Worm (Caenorhabditis elegans) whole organism, young adult: ENCODE data around the gene ZK632.11.

Source experiments
- B0035.1 ChIP-seq: sonication (generic microtip); optimal IDR thresholded peaks from 2 replicates; lab custom pipeline; 2016; ENCODE audit warnings: missing genetic modification characterization, mild to moderate bottlenecking, missing compliant biosample characterization, missing genotype, missing genetic modification reagents
- B0261.1 ChIP-seq: sonication (generic microtip); optimal IDR thresholded peaks from 2 replicates; lab custom pipeline; 2016; ENCODE audit warnings: mild to moderate bottlenecking, missing genetic modification characterization, moderate library complexity, missing compliant biosample characterization
- B0336.3 ChIP-seq: fragments of 200-800 bp; sonication (Bioruptor generic); IDR thresholded peaks from 2 replicates; pipeline ENCODE4 v1.3.6; 2022; ENCODE audit warnings: missing genetic modification characterization, missing compliant biosample characterization
- C17E4.6 ChIP-seq: fragments of 200-800 bp; sonication (Bioruptor generic); IDR thresholded peaks from 2 replicates; pipeline ENCODE4 v1.3.6; 2022; ENCODE audit warnings: missing genetic modification reagents, missing genetic modification characterization, missing compliant biosample characterization
- F10E7.11 ChIP-seq: sonication (generic microtip); optimal IDR thresholded peaks from 2 replicates; lab custom pipeline; 2017; ENCODE audit warnings: mild to moderate bottlenecking, missing genetic modification characterization, moderate library complexity, missing compliant biosample characterization
- F22D6.2 ChIP-seq: sonication (generic microtip); optimal IDR thresholded peaks from 2 replicates; lab custom pipeline; 2016; ENCODE audit warnings: mild to moderate bottlenecking, missing genetic modification characterization, missing compliant biosample characterization
- F37B4.10 ChIP-seq: fragments of 200-800 bp; sonication (Bioruptor generic); IDR thresholded peaks from 2 replicates; pipeline ENCODE4 v1.3.6; 2022; ENCODE audit warnings: missing genetic modification characterization, missing compliant biosample characterization
- F52B5.7 ChIP-seq: sonication (generic microtip); optimal IDR thresholded peaks from 2 replicates; lab custom pipeline; 2016; ENCODE audit warnings: mild to moderate bottlenecking, missing genetic modification characterization, missing compliant biosample characterization
- F55B11.4 ChIP-seq: sonication (generic microtip); optimal IDR thresholded peaks from 2 replicates; lab custom pipeline; 2016; ENCODE audit warnings: missing compliant biosample characterization, missing genetic modification characterization, borderline replicate concordance; ENCODE audit not compliant: insufficient read depth
- F57A8.1 ChIP-seq: fragments of 200-800 bp; sonication (Bioruptor generic); optimal IDR thresholded peaks from 2 replicates; lab custom pipeline; 2018; ENCODE audit warnings: mild to moderate bottlenecking, missing genetic modification characterization, moderate library complexity, missing compliant biosample characterization
- Y56A3A.18 ChIP-seq: fragments of 200-800 bp; sonication (Bioruptor generic); IDR thresholded peaks from 2 replicates; pipeline ENCODE4 v1.3.6; 2022; ENCODE audit warnings: missing genetic modification reagents, missing genetic modification characterization, missing compliant biosample characterization
- Y67H2A.10 ChIP-seq: fragments of 200-800 bp; sonication (Bioruptor generic); conservative IDR thresholded peaks from 2 replicates; pipeline ENCODE4 v1.3.6; 2022; ENCODE audit warnings: missing genetic modification reagents, missing genetic modification characterization, missing compliant biosample characterization
- Y95B8A.8 ChIP-seq: fragments of 200-800 bp; sonication (Bioruptor generic); IDR thresholded peaks from 2 replicates; pipeline ENCODE4 v1.3.6; 2022; ENCODE audit warnings: missing genetic modification reagents, missing genetic modification characterization, missing compliant biosample characterization
- aptf-3 ChIP-seq: fragments of 200-800 bp; sonication (Bioruptor generic); IDR thresholded peaks from 2 replicates; pipeline ENCODE4 v1.3.6; 2022; ENCODE audit warnings: missing genetic modification characterization, missing compliant biosample characterization
- athp-1 ChIP-seq: sonication (generic microtip); optimal IDR thresholded peaks from 2 replicates; lab custom pipeline; 2017; ENCODE audit warnings: mild to moderate bottlenecking, missing genetic modification characterization, missing compliant biosample characterization
- bed-2 ChIP-seq: fragments of 200-800 bp; sonication (Bioruptor generic); IDR thresholded peaks from 2 replicates; pipeline ENCODE4 v1.3.6; 2022; ENCODE audit warnings: missing genetic modification reagents, missing genetic modification characterization, missing compliant biosample characterization
- ceh-27 ChIP-seq: fragments of 200-800 bp; sonication (Bioruptor generic); optimal IDR thresholded peaks from 2 replicates; lab custom pipeline; 2018; ENCODE audit warnings: mild to moderate bottlenecking, missing genetic modification characterization, moderate library complexity, missing compliant biosample characterization
- ceh-79 ChIP-seq: sonication (generic microtip); optimal IDR thresholded peaks from 2 replicates; lab custom pipeline; 2017; ENCODE audit warnings: mild to moderate bottlenecking, missing genetic modification characterization, missing compliant biosample characterization
- die-1 ChIP-seq: sonication (generic microtip); optimal IDR thresholded peaks from 2 replicates; lab custom pipeline; 2016; ENCODE audit warnings: missing genotype, mild to moderate bottlenecking, missing genetic modification characterization, missing compliant biosample characterization
- efl-1 ChIP-seq: fragments of 150-350 bp; optimal IDR thresholded peaks from 2 replicates; lab custom pipeline; 2014; ENCODE audit warnings: missing biosample characterization, missing genetic modification reagents, missing genetic modification characterization
- egrh-3 ChIP-seq: fragments of 200-800 bp; sonication (Bioruptor generic); IDR thresholded peaks from 2 replicates; pipeline ENCODE4 v1.3.6; 2022; ENCODE audit warnings: missing genetic modification reagents, missing genetic modification characterization, missing compliant biosample characterization
- him-1 ChIP-seq: sonication (generic microtip); optimal IDR thresholded peaks from 2 replicates; lab custom pipeline; 2016; ENCODE audit warnings: missing genotype, missing genetic modification reagents, missing genetic modification characterization, missing compliant biosample characterization
- hlh-26 ChIP-seq: fragments of 200-800 bp; sonication (Bioruptor generic); conservative IDR thresholded peaks from 2 replicates; pipeline ENCODE4 v1.3.6; 2022; ENCODE audit warnings: missing genetic modification reagents, missing genetic modification characterization, missing compliant biosample characterization
- hmg-1.2 ChIP-seq: fragments of 200-800 bp; sonication (Bioruptor generic); IDR thresholded peaks from 2 replicates; pipeline ENCODE4 v1.3.6; 2022; ENCODE audit warnings: missing genetic modification reagents, missing genetic modification characterization, missing compliant biosample characterization
- let-526 ChIP-seq: fragments of 200-800 bp; sonication (Bioruptor generic); IDR thresholded peaks from 2 replicates; pipeline ENCODE4 v1.3.6; 2022; ENCODE audit warnings: missing genetic modification reagents, missing genetic modification characterization, missing compliant biosample characterization
- lin-35 ChIP-seq, 3 experiments: fragments of 150-350 bp in 2 of 3; sonication (generic microtip) in 1 of 3; optimal IDR thresholded peaks; 2 replicates each; lab custom pipeline; 2014 to 2018; ENCODE audit warnings: missing biosample characterization in 3 of 3, missing genetic modification characterization in 3 of 3, missing genetic modification reagents in 3 of 3
- lin-40 ChIP-seq: sonication (generic microtip); optimal IDR thresholded peaks from 2 replicates; lab custom pipeline; 2016; ENCODE audit warnings: missing genetic modification characterization, mild to moderate bottlenecking, missing compliant biosample characterization, missing genotype, missing genetic modification reagents
- lsl-1 ChIP-seq: fragments of 200-800 bp; sonication (Bioruptor generic); optimal IDR thresholded peaks from 2 replicates; lab custom pipeline; 2018; ENCODE audit warnings: mild to moderate bottlenecking, missing genetic modification characterization, moderate library complexity, missing compliant biosample characterization
- mxl-1 ChIP-seq: sonication (generic microtip); optimal IDR thresholded peaks from 2 replicates; lab custom pipeline; 2016; ENCODE audit warnings: missing genetic modification characterization, missing compliant biosample characterization
- nfyb-1 ChIP-seq: fragments of 200-800 bp; sonication (Bioruptor generic); IDR thresholded peaks from 2 replicates; pipeline ENCODE4 v1.3.6; 2022; ENCODE audit warnings: missing genetic modification reagents, missing genetic modification characterization, missing compliant biosample characterization
- nhr-80 ChIP-seq: sonication (generic microtip); optimal IDR thresholded peaks from 2 replicates; lab custom pipeline; 2016; ENCODE audit warnings: missing genetic modification characterization, missing compliant biosample characterization
- nhr-90 ChIP-seq: sonication (generic microtip); optimal IDR thresholded peaks from 2 replicates; lab custom pipeline; 2016; ENCODE audit warnings: missing genotype, mild to moderate bottlenecking, missing genetic modification characterization, missing compliant biosample characterization
- pbrm-1 ChIP-seq: fragments of 200-800 bp; sonication (Bioruptor generic); IDR thresholded peaks from 2 replicates; pipeline ENCODE4 v1.3.6; 2022; ENCODE audit warnings: missing genetic modification reagents, missing genetic modification characterization, missing compliant biosample characterization
- sea-2 ChIP-seq: fragments of 200-800 bp; sonication (Bioruptor generic); IDR thresholded peaks from 2 replicates; pipeline ENCODE4 v1.3.6; 2022; ENCODE audit warnings: missing genetic modification characterization, missing compliant biosample characterization
- somi-1 ChIP-seq: fragments of 200-800 bp; sonication (Bioruptor generic); optimal IDR thresholded peaks from 2 replicates; lab custom pipeline; 2018; ENCODE audit warnings: mild to moderate bottlenecking, missing genetic modification characterization, missing compliant biosample characterization
- sptf-2 ChIP-seq: fragments of 200-800 bp; sonication (Bioruptor generic); optimal IDR thresholded peaks from 2 replicates; lab custom pipeline; 2018; ENCODE audit warnings: mild to moderate bottlenecking, missing genetic modification characterization, missing compliant biosample characterization
- tlf-1 ChIP-seq: fragments of 200-800 bp; sonication (Bioruptor generic); optimal IDR thresholded peaks from 2 replicates; lab custom pipeline; 2018; ENCODE audit warnings: mild to moderate bottlenecking, missing genetic modification characterization, missing compliant biosample characterization
- unc-130 ChIP-seq: sonication (generic microtip); optimal IDR thresholded peaks from 2 replicates; lab custom pipeline; 2016; ENCODE audit warnings: missing genetic modification reagents, missing genetic modification characterization, missing compliant biosample characterization
- unc-62 ChIP-seq: fragments of 150-350 bp; optimal IDR thresholded peaks from 2 replicates; lab custom pipeline; 2014; ENCODE audit warnings: missing biosample characterization, missing genetic modification reagents, missing genetic modification characterization
- ztf-25 ChIP-seq: fragments of 200-800 bp; sonication (Bioruptor generic); IDR thresholded peaks from 2 replicates; pipeline ENCODE4 v1.3.6; 2022; ENCODE audit warnings: missing genetic modification reagents, missing genetic modification characterization, missing compliant biosample characterization
- ztf-26 ChIP-seq: sonication (generic microtip); optimal IDR thresholded peaks from 2 replicates; lab custom pipeline; 2017; ENCODE audit warnings: missing genetic modification characterization, missing compliant biosample characterization
- ztf-28 ChIP-seq: fragments of 200-800 bp; sonication (Bioruptor generic); IDR thresholded peaks from 2 replicates; pipeline ENCODE4 v1.3.6; 2022; ENCODE audit warnings: missing genetic modification reagents, missing genetic modification characterization, missing compliant biosample characterization
- ztf-3 ChIP-seq: fragments of 200-800 bp; sonication (Bioruptor generic); optimal IDR thresholded peaks from 2 replicates; lab custom pipeline; 2018; ENCODE audit warnings: mild to moderate bottlenecking, missing genetic modification characterization, missing compliant biosample characterization

Gene ZK632.11

DNA sequence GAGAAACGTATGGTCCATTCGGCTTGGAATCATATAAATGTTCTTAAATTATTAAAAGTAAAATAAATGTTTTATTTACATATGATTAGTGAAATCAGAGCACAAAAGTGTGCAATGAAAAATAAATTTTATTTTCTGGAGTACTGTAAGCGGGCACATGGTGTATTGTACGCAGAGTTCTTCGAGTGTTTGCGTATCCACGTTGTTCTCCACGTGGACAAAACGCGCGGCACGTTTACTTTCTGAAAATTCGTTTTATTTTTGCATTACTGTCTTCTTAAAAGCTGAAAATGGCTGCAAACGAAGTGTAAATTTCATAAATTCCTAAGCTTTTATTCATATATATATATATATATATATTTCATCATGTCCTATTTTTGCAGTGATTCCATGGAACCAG lies 4.9 kb downstream of the ZK632.11 start (continued):
- TF ChIP-seq him-1 (no peak), Y95B8A.8 (GFP tag; lab: Robert Waterston, UW) (no peak), ztf-25 (GFP tag; lab: Robert Waterston, UW) (no peak), nhr-90 (tag; lab: Kevin White, UChicago) (no peak), unc-130 (GFP tag; lab: Kevin White, UChicago) (peak; percentile 43), lin-40 (tag; lab: Kevin White, UChicago) (no peak)

DNA sequence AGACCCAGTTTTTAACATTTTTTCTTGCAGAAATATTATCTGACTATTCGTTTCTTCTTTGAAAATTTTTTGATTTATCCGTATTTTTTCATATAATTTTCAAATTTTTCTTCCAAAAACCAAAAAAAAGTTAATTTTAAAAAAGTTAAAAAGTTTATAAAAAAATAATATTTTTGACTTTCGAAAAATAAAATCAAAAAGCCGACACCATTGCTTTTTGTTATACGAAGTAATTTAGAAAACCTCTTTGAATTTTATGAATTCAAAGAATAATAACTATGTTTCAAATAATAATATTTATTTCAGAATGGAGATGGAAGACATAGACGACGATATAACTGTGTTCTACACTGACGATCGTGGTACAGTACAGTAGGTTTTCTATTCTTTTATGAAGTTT lies 7.2 kb downstream of the ZK632.11 start, which contains the start of gene K11H3.8:
TSS of gene K11H3.8 (plus strand) at position 301 of the 400 bp plus-strand sequence.
- TF ChIP-seq ztf-28, result no peak
- no peak for TF ChIP-seq F37B4.10 (GFP tag; lab: Robert Waterston, UW)
- no peak for TF ChIP-seq tlf-1
- no peak for TF ChIP-seq hlh-26 (GFP tag; lab: Robert Waterston, UW)
- TF ChIP-seq F10E7.11 (tag; lab: Kevin White, UChicago), result no peak
- TF ChIP-seq hmg-1.2 (GFP tag; lab: Robert Waterston, UW), result no peak
- no peak for TF ChIP-seq sea-2 (GFP tag; lab: Robert Waterston, UW)
- TF ChIP-seq Y56A3A.18 (GFP tag; lab: Robert Waterston, UW), result no peak
- no peak for TF ChIP-seq let-526 (GFP tag; lab: Robert Waterston, UW)
- TF ChIP-seq die-1, result no peak
- no peak for TF ChIP-seq B0336.3 (GFP tag; lab: Robert Waterston, UW)
- no peak for TF ChIP-seq egrh-3 (GFP tag; lab: Robert Waterston, UW)

DNA sequence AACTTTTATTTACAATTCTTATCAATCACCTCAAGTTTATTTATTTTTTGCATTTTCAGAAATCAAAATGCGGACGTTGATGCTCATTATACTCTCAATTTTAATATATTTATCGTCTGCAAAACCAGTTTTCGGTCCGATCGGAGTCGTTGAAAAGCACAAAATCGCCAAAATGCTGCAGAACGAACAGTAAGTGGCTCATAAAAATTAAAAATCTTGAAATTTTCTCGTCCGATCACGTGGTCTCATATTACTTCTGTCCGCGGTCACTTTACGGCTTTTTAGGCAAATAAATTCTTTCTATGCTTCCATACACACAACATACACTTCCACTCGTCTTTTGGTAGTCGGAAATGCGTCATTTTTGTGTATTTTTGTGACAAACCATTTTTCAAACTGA lies 16.0 kb downstream of the ZK632.11 start, which contains the start of gene K11H3.5:
TSS of gene K11H3.5 (plus strand) at position 54 of the 400 bp plus-strand sequence.
- TF ChIP-seq F22D6.2 (tag; lab: Kevin White, UChicago) (no peak), ceh-79 (tag; lab: Kevin White, UChicago) (no peak), ztf-25 (GFP tag; lab: Robert Waterston, UW) (no peak), Y95B8A.8 (GFP tag; lab: Robert Waterston, UW) (no peak), nfyb-1 (GFP tag; lab: Robert Waterston, UW) (no peak), lin-35 (GFP tag; optimal IDR thresholded peaks at IDR 0.05; lab: Kevin White, UChicago) (no peak), mxl-1 (tag; lab: Kevin White, UChicago) (no peak), ceh-27 (GFP tag; lab: Kevin White, UChicago) (no peak), ztf-3 (GFP tag; lab: Kevin White, UChicago) (no peak), efl-1 (GFP tag; lab: Kevin White, UChicago) (no peak), C17E4.6 (GFP tag; lab: Robert Waterston, UW) (no peak), tlf-1 (no peak)

DNA sequence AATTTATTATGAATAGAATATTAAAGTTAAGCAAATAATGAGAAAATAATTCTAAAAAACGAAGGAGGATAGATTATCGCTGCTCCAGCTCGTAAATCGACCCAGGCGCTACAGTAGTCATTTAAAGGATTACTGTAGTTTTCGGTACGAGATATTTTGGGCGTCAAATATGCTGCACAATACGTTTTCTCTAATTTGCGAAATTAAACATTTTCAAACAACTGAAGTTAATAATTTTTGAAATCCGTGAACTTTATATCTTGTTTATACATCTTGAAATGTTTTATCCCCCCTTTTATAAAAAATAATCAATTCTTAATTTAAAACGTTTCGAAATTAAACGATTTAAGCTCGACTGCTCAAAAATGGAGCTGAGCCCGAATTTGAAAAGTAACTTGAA lies 18.4 kb downstream of the ZK632.11 start, which contains the start of gene K11H3.2:
TSS of gene K11H3.2 (plus strand) at position 301 of the 400 bp plus-strand sequence.
- TF ChIP-seq lsl-1 (GFP tag; lab: Kevin White, UChicago) (peak; percentile 13), mxl-1 (tag; lab: Kevin White, UChicago) (no peak), B0035.1 (tag; lab: Kevin White, UChicago) (no peak)

DNA sequence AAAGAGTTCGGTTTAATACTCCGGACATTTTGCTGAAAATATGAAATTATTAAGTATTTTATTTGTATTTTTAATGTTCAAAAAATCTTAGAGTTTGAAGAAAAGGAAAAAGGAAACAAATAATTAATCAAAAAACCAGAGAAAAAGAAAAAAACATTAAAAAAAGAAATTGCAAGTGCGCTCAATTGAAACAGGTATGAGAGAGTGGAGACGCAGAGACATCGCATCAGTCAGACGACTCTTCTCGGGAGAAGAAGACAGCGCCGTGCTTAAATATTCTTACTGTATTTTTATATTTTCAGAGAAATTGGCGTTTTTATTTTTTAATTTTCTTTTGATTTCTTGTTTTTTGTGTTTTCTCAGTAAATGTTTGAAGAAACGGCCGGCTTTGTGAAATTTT lies 20.4 kb downstream of the ZK632.11 start, which contains the start of gene mrpl-36:
TSS of gene mrpl-36 (minus strand) at position 34 of the 400 bp plus-strand sequence.
- TF ChIP-seq unc-62 (GFP tag; lab: Kevin White, UChicago) (no peak), bed-2 (no peak), F55B11.4 (no peak), athp-1 (tag; lab: Kevin White, UChicago) (no peak), nhr-80 (no peak), F52B5.7 (tag; lab: Kevin White, UChicago) (no peak), B0035.1 (tag; lab: Kevin White, UChicago) (no peak), sptf-2 (no peak), B0261.1 (tag; lab: Kevin White, UChicago) (no peak), aptf-3 (GFP tag; lab: Robert Waterston, UW) (no peak), F57A8.1 (GFP tag; lab: Kevin White, UChicago) (no peak), ztf-25 (GFP tag; lab: Robert Waterston, UW) (no peak), pbrm-1 (GFP tag; lab: Robert Waterston, UW) (no peak), ztf-26 (no peak), Y67H2A.10 (GFP tag; lab: Robert Waterston, UW) (no peak), somi-1 (GFP tag; lab: Kevin White, UChicago) (no peak), unc-130 (GFP tag; lab: Kevin White, UChicago) (no peak)
